Fruit fly (Drosophila melanogaster) whole organism, pupa: ENCODE results near the gene Nepl16.
"Not testable (repeated sequence)": the region's sequence is repeated elsewhere in the genome, so short reads cannot be mapped to it uniquely, and the experiment has no call there.

ENCODE experiments used
- CG10348 ChIP-seq: fragments of 200-800 bp; sonication (Bioruptor generic); IDR thresholded peaks from 2 replicates; pipeline ENCODE4 v1.3.6; 2022; ENCODE audit warnings: missing biosample characterization, missing genetic modification characterization
- CG12605 ChIP-seq: fragments of 200-800 bp; sonication (Bioruptor generic); IDR thresholded peaks from 2 replicates; pipeline ENCODE4 v1.3.6; 2022; ENCODE audit warnings: missing biosample characterization, missing genetic modification characterization
- CG13204 ChIP-seq: fragments of 200-800 bp; sonication (Bioruptor generic); optimal IDR thresholded peaks from 2 replicates; lab custom pipeline; 2018; ENCODE audit warnings: missing biosample characterization, mild to moderate bottlenecking, missing genetic modification characterization, moderate library complexity
- CG14655 ChIP-seq: fragments of 200-800 bp; sonication (Bioruptor generic); optimal IDR thresholded peaks from 3 replicates; lab custom pipeline; 2017; ENCODE audit warnings: mild to moderate bottlenecking, missing biosample characterization, missing genetic modification reagents, missing genetic modification characterization
- CG15710 ChIP-seq: fragments of 200-800 bp; sonication (Bioruptor generic); optimal IDR thresholded peaks from 2 replicates; lab custom pipeline; 2018; ENCODE audit warnings: missing biosample characterization, mild to moderate bottlenecking, missing genetic modification characterization, moderate library complexity
- CG17806 ChIP-seq: fragments of 200-800 bp; sonication (Bioruptor generic); optimal IDR thresholded peaks from 2 replicates; lab custom pipeline; 2018; ENCODE audit warnings: missing biosample characterization, mild to moderate bottlenecking, missing genetic modification characterization, moderate library complexity
- CG32121 ChIP-seq: fragments of 200-800 bp; sonication (Bioruptor generic); IDR thresholded peaks from 2 replicates; pipeline ENCODE4 v1.3.6; 2022; ENCODE audit warnings: missing biosample characterization, missing genetic modification characterization
- CG34367 ChIP-seq: fragments of 200-800 bp; sonication (Bioruptor generic); optimal IDR thresholded peaks from 2 replicates; lab custom pipeline; 2018; ENCODE audit warnings: missing biosample characterization, mild to moderate bottlenecking, missing genetic modification characterization
- CG4496 ChIP-seq: fragments of 200-800 bp; sonication (Bioruptor generic); IDR thresholded peaks from 3 replicates; pipeline ENCODE4 v1.3.6; 2022; ENCODE audit warnings: missing biosample characterization, missing genetic modification characterization
- CG8159 ChIP-seq: fragments of 200-800 bp; sonication (Bioruptor generic); optimal IDR thresholded peaks from 3 replicates; lab custom pipeline; 2018; ENCODE audit warnings: missing biosample characterization, mild to moderate bottlenecking, missing genetic modification characterization, moderate library complexity
- CG8301 ChIP-seq: fragments of 200-800 bp; sonication (Bioruptor generic); optimal IDR thresholded peaks from 2 replicates; lab custom pipeline; 2018; ENCODE audit warnings: missing biosample characterization, mild to moderate bottlenecking, missing genetic modification characterization
- CG9948 ChIP-seq: fragments of 200-800 bp; sonication (Bioruptor generic); optimal IDR thresholded peaks from 2 replicates; lab custom pipeline; 2018; ENCODE audit warnings: missing biosample characterization, mild to moderate bottlenecking, missing genetic modification characterization, moderate library complexity
- D1 ChIP-seq: fragments of 200-800 bp; sonication (Bioruptor generic); optimal IDR thresholded peaks from 2 replicates; lab custom pipeline; 2018; ENCODE audit warnings: missing biosample characterization, mild to moderate bottlenecking, missing genetic modification characterization, moderate library complexity
- EcR ChIP-seq: fragments of 200-800 bp; sonication (Bioruptor generic); optimal IDR thresholded peaks from 3 replicates; lab custom pipeline; 2019; ENCODE audit warnings: missing biosample characterization, missing genetic modification characterization, mild to moderate bottlenecking, moderate library complexity, missing genetic modification reagents
- Ets98B ChIP-seq: fragments of 200-800 bp; sonication (Bioruptor generic); IDR thresholded peaks from 2 replicates; pipeline ENCODE4 v1.3.6; 2022; ENCODE audit warnings: missing biosample characterization, missing genetic modification characterization
- Pif1A ChIP-seq: fragments of 200-800 bp; sonication (Bioruptor generic); optimal IDR thresholded peaks from 3 replicates; lab custom pipeline; 2016; ENCODE audit warnings: missing biosample characterization, missing genetic modification characterization
- Pif1B ChIP-seq: fragments of 200-800 bp; sonication (Bioruptor generic); optimal IDR thresholded peaks from 3 replicates; lab custom pipeline; 2016; ENCODE audit warnings: missing biosample characterization, missing genetic modification characterization
- Snoo ChIP-seq: fragments of 200-800 bp; sonication (Bioruptor generic); optimal IDR thresholded peaks from 3 replicates; lab custom pipeline; 2017; ENCODE audit warnings: missing biosample characterization, mild to moderate bottlenecking, missing genetic modification characterization, inconsistent platforms
- fd96Ca ChIP-seq: fragments of 200-800 bp; sonication (Bioruptor generic); IDR thresholded peaks from 3 replicates; pipeline ENCODE4 v1.3.6; 2022; ENCODE audit warnings: missing biosample characterization, missing genetic modification characterization
- gl ChIP-seq: fragments of 200-800 bp; sonication (Bioruptor generic); optimal IDR thresholded peaks from 2 replicates; lab custom pipeline; 2018; ENCODE audit warnings: missing biosample characterization, mild to moderate bottlenecking, missing genetic modification characterization
- rn ChIP-seq: fragments of 200-800 bp; sonication (Bioruptor generic); IDR thresholded peaks from 2 replicates; pipeline ENCODE4 v1.3.6; 2022; ENCODE audit warnings: missing biosample characterization, missing genetic modification characterization

Nepl16 gene

dm6 chr3R:25112466-25112939 is at the start of gene Nepl16:
TSS of gene Nepl16 (minus strand) at chr3R:25112516.
- TF ChIP-seq rn (GFP tag; lab: Robert Waterston, UW) (no peak), CG10348 (GFP tag; lab: Robert Waterston, UW) (no peak), CG17806 (no peak), gl (tag; lab: Kevin White, UChicago) (no peak), CG14655 (GFP tag; lab: Kevin White, UChicago) (no peak), CG13204 (GFP tag; lab: Kevin White, UChicago) (no peak), CG4496 (GFP tag; lab: Robert Waterston, UW) (no peak), Ets98B (GFP tag; lab: Robert Waterston, UW) (no peak), Pif1B (GFP tag; lab: Kevin White, UChicago) (no peak), CG8159 (no peak), Snoo (tag; lab: Kevin White, UChicago) (no peak), CG15710 (tag; lab: Kevin White, UChicago) (no peak), CG12605 (GFP tag; lab: Robert Waterston, UW) (no peak)

dm6 chr3R:25161520-25161919 is 49.2 kb upstream of the Nepl16 start:
- no peak for TF ChIP-seq CG10348 (GFP tag; lab: Robert Waterston, UW)
- TF ChIP-seq CG14655 (GFP tag; lab: Kevin White, UChicago), result no peak
- TF ChIP-seq CG8159, result peak; percentile 18

dm6 chr3R:25152342-25152741 is 40.0 kb upstream of the Nepl16 start:
- TF ChIP-seq gl (tag; lab: Kevin White, UChicago) (no peak), D1 (tag; lab: Kevin White, UChicago) (no peak), CG15710 (tag; lab: Kevin White, UChicago) (peak; percentile 13), Ets98B (GFP tag; lab: Robert Waterston, UW) (no peak), CG9948 (tag; lab: Kevin White, UChicago) (no peak), CG34367 (tag; lab: Kevin White, UChicago) (no peak), CG8159 (peak; percentile 33), rn (GFP tag; lab: Robert Waterston, UW) (no peak), CG17806 (no peak), CG12605 (GFP tag; lab: Robert Waterston, UW) (no peak), CG4496 (GFP tag; lab: Robert Waterston, UW) (no peak), CG13204 (GFP tag; lab: Kevin White, UChicago) (no peak), Snoo (tag; lab: Kevin White, UChicago) (no peak)

- TF ChIP-seq gl (tag; lab: Kevin White, UChicago) (no peak), CG12605 (GFP tag; lab: Robert Waterston, UW) (peak; percentile 76), Ets98B (GFP tag; lab: Robert Waterston, UW) (no peak)
Measured at dm6 chr3R:25137565-25138367, 25.4 kb upstream of the Nepl16 start, which contains the start of gene danr. TSS of gene danr (plus strand) at chr3R:25138072.

dm6 chr3R:25131042-25131441 is 18.7 kb upstream of the Nepl16 start, which contains the start of gene Bili:
TSS of gene Bili (plus strand) at chr3R:25131306.
- not testable (repeated sequence) for TF ChIP-seq CG13204 (GFP tag; lab: Kevin White, UChicago); rn (GFP tag; lab: Robert Waterston, UW); gl (tag; lab: Kevin White, UChicago)

dm6 chr3R:25127231-25127689 is 14.9 kb upstream of the Nepl16 start, which contains the start of the genes Mocs2A, Mocs2B and Clbn:
TSS of gene Mocs2A (minus strand) at chr3R:25127359.
TSS of gene Mocs2B (minus strand) at chr3R:25127359.
TSS of gene Clbn (plus strand) at chr3R:25127502.
- TF ChIP-seq CG32121 (GFP tag; lab: Robert Waterston, UW), result no peak
- no peak for TF ChIP-seq Ets98B (GFP tag; lab: Robert Waterston, UW)
- no peak for TF ChIP-seq CG4496 (GFP tag; lab: Robert Waterston, UW)
- TF ChIP-seq D1 (tag; lab: Kevin White, UChicago), result no peak
- TF ChIP-seq gl (tag; lab: Kevin White, UChicago), result no peak
- no peak for TF ChIP-seq rn (GFP tag; lab: Robert Waterston, UW)
- no peak for TF ChIP-seq Snoo (tag; lab: Kevin White, UChicago)
- no peak for TF ChIP-seq fd96Ca (GFP tag; lab: Robert Waterston, UW)
- TF ChIP-seq CG17806, result no peak
- TF ChIP-seq Pif1B (GFP tag; lab: Kevin White, UChicago), result no peak
- TF ChIP-seq Pif1A (GFP tag; lab: Kevin White, UChicago), result no peak

dm6 chr3R:25126823-25127222 is 14.5 kb upstream of the Nepl16 start:
- TF ChIP-seq fd96Ca (GFP tag; lab: Robert Waterston, UW), result no peak
- no peak for TF ChIP-seq gl (tag; lab: Kevin White, UChicago)
- no peak for TF ChIP-seq CG15710 (tag; lab: Kevin White, UChicago)
- TF ChIP-seq CG14655 (GFP tag; lab: Kevin White, UChicago), result no peak
- no peak for TF ChIP-seq CG32121 (GFP tag; lab: Robert Waterston, UW)
- TF ChIP-seq CG13204 (GFP tag; lab: Kevin White, UChicago), result no peak
- no peak for TF ChIP-seq Pif1A (GFP tag; lab: Kevin White, UChicago)
- no peak for TF ChIP-seq CG9948 (tag; lab: Kevin White, UChicago)
- no peak for TF ChIP-seq CG8159
- no peak for TF ChIP-seq CG17806
- no peak for TF ChIP-seq CG4496 (GFP tag; lab: Robert Waterston, UW)
- no peak for TF ChIP-seq D1 (tag; lab: Kevin White, UChicago)
- TF ChIP-seq rn (GFP tag; lab: Robert Waterston, UW), result no peak
- TF ChIP-seq CG8301, result no peak
- no peak for TF ChIP-seq CG12605 (GFP tag; lab: Robert Waterston, UW)
- TF ChIP-seq Pif1B (GFP tag; lab: Kevin White, UChicago), result no peak
- TF ChIP-seq CG10348 (GFP tag; lab: Robert Waterston, UW), result no peak
- no peak for TF ChIP-seq EcR (GFP tag; lab: Kevin White, UChicago)
- no peak for TF ChIP-seq Ets98B (GFP tag; lab: Robert Waterston, UW)
- TF ChIP-seq CG34367 (tag; lab: Kevin White, UChicago), result no peak
